Worm (Caenorhabditis elegans) whole organism, early embryonic: Measurements from ENCODE around the gene ifc-2.

Experiments
- B0310.2 ChIP-seq: sonication (generic microtip); optimal IDR thresholded peaks from 2 replicates; lab custom pipeline; 2016; ENCODE audit warnings: mild to moderate bottlenecking, missing genetic modification characterization, missing compliant biosample characterization
- F13C5.2 ChIP-seq: sonication (generic microtip); optimal IDR thresholded peaks from 2 replicates; lab custom pipeline; 2017; ENCODE audit warnings: mild to moderate bottlenecking, missing genetic modification characterization, inconsistent platforms, missing compliant biosample characterization
- aly-1 ChIP-seq: sonication (generic microtip); optimal IDR thresholded peaks from 2 replicates; lab custom pipeline; 2016; ENCODE audit warnings: missing genetic modification characterization, missing compliant biosample characterization
- ama-1 ChIP-seq: fragments of 150-350 bp; optimal IDR thresholded peaks from 2 replicates; lab custom pipeline; 2014
- ceh-13 ChIP-seq: fragments of 200-800 bp; sonication (Bioruptor generic); optimal IDR thresholded peaks from 2 replicates; lab custom pipeline; 2018; ENCODE audit warnings: mild to moderate bottlenecking, missing genetic modification characterization, missing compliant biosample characterization
- ceh-36 ChIP-seq: sonication (generic microtip); optimal IDR thresholded peaks from 2 replicates; lab custom pipeline; 2016; ENCODE audit warnings: missing genetic modification characterization, inconsistent platforms, missing compliant biosample characterization
- ets-7 ChIP-seq: sonication (generic microtip); optimal IDR thresholded peaks from 2 replicates; lab custom pipeline; 2016; ENCODE audit warnings: missing genotype, missing genetic modification characterization, missing compliant biosample characterization
- flt-1 ChIP-seq: fragments of 200-800 bp; sonication (Bioruptor generic); IDR thresholded peaks from 2 replicates; pipeline ENCODE4 v1.3.6; 2022; ENCODE audit warnings: missing genetic modification characterization, missing compliant biosample characterization
- hmbx-1 ChIP-seq: sonication (generic microtip); optimal IDR thresholded peaks from 2 replicates; lab custom pipeline; 2016; ENCODE audit warnings: mild to moderate bottlenecking, missing genetic modification characterization, missing compliant biosample characterization
- hmg-4 ChIP-seq: fragments of 200-800 bp; sonication (Bioruptor generic); optimal IDR thresholded peaks from 2 replicates; lab custom pipeline; 2018; ENCODE audit warnings: mild to moderate bottlenecking, missing genetic modification characterization, missing compliant biosample characterization
- hnd-1 ChIP-seq: sonication (generic microtip); optimal IDR thresholded peaks from 2 replicates; lab custom pipeline; 2016; ENCODE audit warnings: missing genetic modification characterization, missing compliant biosample characterization
- pes-1 ChIP-seq: fragments of 200-800 bp; sonication (Bioruptor generic); IDR thresholded peaks from 2 replicates; pipeline ENCODE4 v1.3.6; 2022; ENCODE audit warnings: missing genetic modification reagents, missing genetic modification characterization, missing compliant biosample characterization
- scrt-1 ChIP-seq: fragments of 200-800 bp; sonication (Bioruptor generic); IDR thresholded peaks from 2 replicates; pipeline ENCODE4 v1.3.6; 2022; ENCODE audit warnings: missing genetic modification characterization, missing compliant biosample characterization
- sea-1 ChIP-seq: fragments of 200-800 bp; sonication (Bioruptor generic); conservative IDR thresholded peaks from 2 replicates; pipeline ENCODE4 v1.3.6; 2022; ENCODE audit warnings: missing genetic modification characterization, missing compliant biosample characterization
- tbx-11 ChIP-seq: fragments of 200-800 bp; sonication (Bioruptor generic); IDR thresholded peaks from 2 replicates; pipeline ENCODE4 v1.3.6; 2022; ENCODE audit warnings: missing genetic modification characterization, missing compliant biosample characterization
- tbx-37 ChIP-seq: fragments of 200-800 bp; sonication (Bioruptor generic); conservative IDR thresholded peaks from 2 replicates; pipeline ENCODE4 v1.3.6; 2022; ENCODE audit warnings: missing genetic modification reagents, missing genetic modification characterization, missing compliant biosample characterization
- tra-4 ChIP-seq: sonication (generic microtip); optimal IDR thresholded peaks from 2 replicates; lab custom pipeline; 2017; ENCODE audit warnings: missing genetic modification characterization, missing compliant biosample characterization

ifc-2 gene

ce11 chrX:670603-671002 lies 15.9 kb upstream of the ifc-2 start, which contains the start of gene T19D7.6:
Gene T19D7.6, minus strand, starts transcription at chrX:670800.
- TF ChIP-seq hmbx-1 (tag; lab: Kevin White, UChicago) (no peak), tbx-37 (GFP tag; lab: Robert Waterston, UW) (no peak), ceh-13 (GFP tag; lab: Kevin White, UChicago) (no peak), flt-1 (GFP tag; lab: Robert Waterston, UW) (no peak), B0310.2 (no peak), tra-4 (tag; lab: Kevin White, UChicago) (no peak), ets-7 (tag; lab: Kevin White, UChicago) (no peak), pes-1 (GFP tag; lab: Robert Waterston, UW) (no peak), sea-1 (no peak), ceh-36 (no peak), hnd-1 (tag; lab: Kevin White, UChicago) (no peak), ama-1 (lab: Kevin White, UChicago) (no peak)

ce11 chrX:666125-666524 lies 11.4 kb upstream of the ifc-2 start, which contains the start of gene T19D7.5:
Gene T19D7.5, minus strand, starts transcription at chrX:666225.
- TF ChIP-seq B0310.2, result no peak
- TF ChIP-seq tbx-11, result no peak
- no peak for TF ChIP-seq hnd-1 (tag; lab: Kevin White, UChicago)
- TF ChIP-seq tbx-37 (GFP tag; lab: Robert Waterston, UW), result no peak
- TF ChIP-seq ceh-13 (GFP tag; lab: Kevin White, UChicago), result no peak
- TF ChIP-seq scrt-1 (GFP tag; lab: Robert Waterston, UW), result no peak
- no peak for TF ChIP-seq aly-1 (tag; lab: Kevin White, UChicago)
- no peak for TF ChIP-seq ets-7 (tag; lab: Kevin White, UChicago)
- TF ChIP-seq tra-4 (tag; lab: Kevin White, UChicago), result no peak

- TF ChIP-seq F13C5.2 (tag; lab: Kevin White, UChicago), result peak; percentile 13
- TF ChIP-seq pes-1 (GFP tag; lab: Robert Waterston, UW), result no peak
Measured at ce11 chrX:661727-662330, 7.1 kb upstream of the ifc-2 start, which contains the start of gene rund-1. Gene rund-1, minus strand, starts transcription at chrX:661777.

ce11 chrX:655884-656283 lies 1.2 kb upstream of the ifc-2 start, which contains the start of gene lpr-7:
Gene lpr-7, plus strand, starts transcription at chrX:656184.
- TF ChIP-seq pes-1 (GFP tag; lab: Robert Waterston, UW) (no peak), ceh-36 (no peak), ets-7 (tag; lab: Kevin White, UChicago) (no peak), tra-4 (tag; lab: Kevin White, UChicago) (no peak), hnd-1 (tag; lab: Kevin White, UChicago) (no peak), tbx-37 (GFP tag; lab: Robert Waterston, UW) (no peak), scrt-1 (GFP tag; lab: Robert Waterston, UW) (no peak), B0310.2 (no peak), ama-1 (lab: Kevin White, UChicago) (no peak), F13C5.2 (tag; lab: Kevin White, UChicago) (no peak), sea-1 (no peak), tbx-11 (no peak), hmbx-1 (tag; lab: Kevin White, UChicago) (no peak), flt-1 (GFP tag; lab: Robert Waterston, UW) (no peak)

DNA sequence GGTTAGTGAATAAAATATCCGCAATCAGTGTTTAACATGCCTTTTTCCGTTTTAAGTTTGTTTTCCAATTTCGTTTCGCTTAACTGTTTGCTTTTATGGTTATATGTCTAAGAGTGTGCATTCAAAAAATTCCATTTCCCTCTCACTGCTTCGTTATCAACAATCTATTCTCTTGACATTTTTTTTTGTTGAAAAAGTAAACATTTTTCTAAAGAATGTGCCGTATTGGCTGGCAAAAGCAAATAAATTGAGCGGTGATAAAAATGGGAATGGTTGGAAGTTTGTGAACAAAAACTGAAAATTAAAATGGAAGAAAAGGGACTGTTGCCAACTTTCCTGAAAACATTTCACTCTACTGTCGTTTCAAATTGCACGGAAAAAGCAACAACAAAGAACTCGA lies 3.1 kb downstream of the ifc-2 start:
- TF ChIP-seq F13C5.2 (tag; lab: Kevin White, UChicago), result no peak
- TF ChIP-seq tra-4 (tag; lab: Kevin White, UChicago), result no peak
- no peak for TF ChIP-seq hmg-4 (GFP tag; lab: Kevin White, UChicago)
- TF ChIP-seq scrt-1 (GFP tag; lab: Robert Waterston, UW), result no peak
- TF ChIP-seq ceh-36, result no peak
- no peak for TF ChIP-seq ets-7 (tag; lab: Kevin White, UChicago)
- no peak for TF ChIP-seq sea-1
- TF ChIP-seq hmbx-1 (tag; lab: Kevin White, UChicago), result no peak
- no peak for TF ChIP-seq pes-1 (GFP tag; lab: Robert Waterston, UW)

DNA sequence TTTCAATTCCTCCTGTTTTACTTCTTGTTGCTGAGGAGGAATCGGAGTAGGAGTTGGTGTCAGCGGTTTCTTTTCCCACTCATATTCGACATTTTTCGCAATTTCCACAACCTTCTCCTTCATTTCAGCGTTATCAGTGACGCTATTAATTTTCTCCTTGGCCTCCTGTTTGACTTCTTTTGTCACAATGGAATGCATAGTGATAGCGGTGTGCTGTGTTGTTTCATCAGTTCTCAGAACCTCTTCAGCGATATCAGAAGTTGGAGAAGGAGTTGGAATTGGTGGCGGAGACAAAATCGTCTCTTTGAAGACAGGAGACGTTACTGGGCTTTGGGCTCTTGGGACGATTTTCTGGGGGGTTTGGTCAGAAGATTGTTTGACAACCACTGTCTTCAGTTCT lies 8.2 kb downstream of the ifc-2 start:
- TF ChIP-seq tbx-11, result no peak
- no peak for TF ChIP-seq ets-7 (tag; lab: Kevin White, UChicago)
- TF ChIP-seq tra-4 (tag; lab: Kevin White, UChicago), result no peak
- no peak for TF ChIP-seq flt-1 (GFP tag; lab: Robert Waterston, UW)
- no peak for TF ChIP-seq tbx-37 (GFP tag; lab: Robert Waterston, UW)
- TF ChIP-seq aly-1 (tag; lab: Kevin White, UChicago), result no peak
- no peak for TF ChIP-seq B0310.2
- TF ChIP-seq hmg-4 (GFP tag; lab: Kevin White, UChicago), result no peak
- no peak for TF ChIP-seq ceh-36
- TF ChIP-seq hmbx-1 (tag; lab: Kevin White, UChicago), result no peak

- TF ChIP-seq B0310.2, result no peak
- TF ChIP-seq tbx-37 (GFP tag; lab: Robert Waterston, UW), result no peak
- TF ChIP-seq F13C5.2 (tag; lab: Kevin White, UChicago), result no peak
- no peak for TF ChIP-seq scrt-1 (GFP tag; lab: Robert Waterston, UW)
- TF ChIP-seq ama-1 (lab: Kevin White, UChicago), result no peak
- no peak for TF ChIP-seq ets-7 (tag; lab: Kevin White, UChicago)
- TF ChIP-seq sea-1, result no peak
- no peak for TF ChIP-seq pes-1 (GFP tag; lab: Robert Waterston, UW)
- TF ChIP-seq ceh-36, result no peak
- TF ChIP-seq hmbx-1 (tag; lab: Kevin White, UChicago), result no peak
- TF ChIP-seq flt-1 (GFP tag; lab: Robert Waterston, UW), result no peak
- TF ChIP-seq hnd-1 (tag; lab: Kevin White, UChicago), result no peak
- TF ChIP-seq ceh-13 (GFP tag; lab: Kevin White, UChicago), result no peak
- TF ChIP-seq hmg-4 (GFP tag; lab: Kevin White, UChicago), result no peak
- no peak for TF ChIP-seq tra-4 (tag; lab: Kevin White, UChicago)
- TF ChIP-seq tbx-11, result no peak
- TF ChIP-seq aly-1 (tag; lab: Kevin White, UChicago), result no peak
Measured at ce11 chrX:645589-645988, 9.1 kb downstream of the ifc-2 start.
